Fruit fly (Drosophila melanogaster) whole organism, embryonic: Measurements from ENCODE around the gene glu.

Experiments used
- Asciz ChIP-seq: fragments of 200-800 bp; sonication (Bioruptor generic); optimal IDR thresholded peaks from 2 replicates; lab custom pipeline; 2017; ENCODE audit warnings: missing biosample characterization, mild to moderate bottlenecking, missing genetic modification characterization, missing genetic modification reagents
- Blimp-1 ChIP-seq: fragments of 200-800 bp; sonication (Bioruptor generic); optimal IDR thresholded peaks from 3 replicates; lab custom pipeline; 2018; ENCODE audit warnings: missing biosample characterization, missing genetic modification characterization, mild to moderate bottlenecking, moderate library complexity, missing genetic modification reagents
- CG10209 ChIP-seq: fragments of 200-800 bp; sonication (Bioruptor generic); optimal IDR thresholded peaks from 3 replicates; lab custom pipeline; 2017; ENCODE audit warnings: missing biosample characterization, mild to moderate bottlenecking, missing genetic modification characterization, missing genetic modification reagents
- CG10267 ChIP-seq: fragments of 200-800 bp; sonication (Bioruptor generic); optimal IDR thresholded peaks from 2 replicates; lab custom pipeline; 2018; ENCODE audit warnings: missing biosample characterization, mild to moderate bottlenecking, missing genetic modification characterization, moderate library complexity
- CG10321 ChIP-seq: fragments of 200-800 bp; sonication (Bioruptor generic); IDR thresholded peaks from 2 replicates; pipeline ENCODE4 v1.3.6; 2022; ENCODE audit warnings: missing biosample characterization, missing genetic modification characterization
- CG11560 ChIP-seq: fragments of 200-800 bp; sonication (Bioruptor generic); IDR thresholded peaks from 3 replicates; pipeline ENCODE4 v1.3.6; 2022; ENCODE audit warnings: missing biosample characterization, missing genetic modification characterization
- CG12071 ChIP-seq: fragments of 200-800 bp; sonication (Bioruptor generic); optimal IDR thresholded peaks from 3 replicates; lab custom pipeline; 2018; ENCODE audit warnings: missing biosample characterization, mild to moderate bottlenecking, missing genetic modification characterization
- CG12299 ChIP-seq: fragments of 200-800 bp; sonication (Bioruptor generic); optimal IDR thresholded peaks from 2 replicates; lab custom pipeline; 2018; ENCODE audit warnings: missing biosample characterization, mild to moderate bottlenecking, missing genetic modification characterization
- CG18619 ChIP-seq: fragments of 200-800 bp; sonication (Bioruptor generic); optimal IDR thresholded peaks from 3 replicates; lab custom pipeline; 2017; ENCODE audit warnings: missing biosample characterization, mild to moderate bottlenecking, missing genetic modification characterization
- CG31388 ChIP-seq: fragments of 200-800 bp; sonication (Bioruptor generic); optimal IDR thresholded peaks from 2 replicates; lab custom pipeline; 2016; ENCODE audit warnings: missing biosample characterization, missing genetic modification characterization
- CG3163 ChIP-seq: fragments of 200-800 bp; sonication (Bioruptor generic); optimal IDR thresholded peaks from 3 replicates; lab custom pipeline; 2016; ENCODE audit warnings: missing biosample characterization, missing genetic modification characterization
- CG3847 ChIP-seq: fragments of 200-800 bp; sonication (Bioruptor generic); IDR thresholded peaks from 2 replicates; pipeline ENCODE4 v1.3.6; 2022; ENCODE audit warnings: missing biosample characterization, missing genetic modification characterization
- CG4328 ChIP-seq: fragments of 200-800 bp; sonication (Bioruptor generic); optimal IDR thresholded peaks from 3 replicates; lab custom pipeline; 2017; ENCODE audit warnings: missing biosample characterization, missing genetic modification reagents, missing genetic modification characterization
- CG43689 ChIP-seq: fragments of 200-800 bp; sonication (Bioruptor generic); IDR thresholded peaks from 2 replicates; pipeline ENCODE4 v1.3.6; 2022; ENCODE audit warnings: missing biosample characterization, missing genetic modification characterization
- CG5180 ChIP-seq: fragments of 200-800 bp; sonication (Bioruptor generic); optimal IDR thresholded peaks from 3 replicates; lab custom pipeline; 2017; ENCODE audit warnings: missing biosample characterization, missing genetic modification characterization, mild to moderate bottlenecking, moderate library complexity, missing genetic modification reagents
- CG6272 ChIP-seq: fragments of 200-800 bp; sonication (Bioruptor generic); IDR thresholded peaks from 2 replicates; pipeline ENCODE4 v1.3.6; 2022; ENCODE audit warnings: missing biosample characterization, missing genetic modification characterization
- CG7357 ChIP-seq: fragments of 200-800 bp; sonication (Bioruptor generic); IDR thresholded peaks from 3 replicates; pipeline ENCODE4 v1.3.6; 2022; ENCODE audit warnings: missing biosample characterization, missing genetic modification characterization
- CG8281 ChIP-seq: fragments of 200-800 bp; sonication (Bioruptor generic); optimal IDR thresholded peaks from 2 replicates; lab custom pipeline; 2018; ENCODE audit warnings: missing biosample characterization, mild to moderate bottlenecking, missing genetic modification characterization, moderate library complexity
- CG8359 ChIP-seq: fragments of 200-800 bp; sonication (Bioruptor generic); optimal IDR thresholded peaks from 2 replicates; lab custom pipeline; 2017; ENCODE audit warnings: missing biosample characterization, mild to moderate bottlenecking, missing genetic modification characterization, borderline replicate concordance
- Dbx ChIP-seq: fragments of 200-800 bp; sonication (Bioruptor generic); IDR thresholded peaks from 3 replicates; pipeline ENCODE4 v1.3.6; 2022; ENCODE audit warnings: missing biosample characterization, missing genetic modification characterization
- Dek ChIP-seq: fragments of 200-800 bp; sonication (Bioruptor generic); optimal IDR thresholded peaks from 3 replicates; lab custom pipeline; 2019; ENCODE audit warnings: missing biosample characterization, mild to moderate bottlenecking, missing genetic modification characterization, moderate library complexity
- Dp ChIP-seq: fragments of 200-800 bp; sonication (Bioruptor generic); optimal IDR thresholded peaks from 2 replicates; lab custom pipeline; 2018; ENCODE audit warnings: missing biosample characterization, mild to moderate bottlenecking, missing genetic modification characterization, moderate library complexity
- Fer3 ChIP-seq: fragments of 200-800 bp; sonication (Bioruptor generic); optimal IDR thresholded peaks from 2 replicates; lab custom pipeline; 2018; ENCODE audit warnings: missing biosample characterization, mild to moderate bottlenecking, missing genetic modification characterization, moderate library complexity
- Gug ChIP-seq: fragments of 200-800 bp; sonication (Bioruptor generic); IDR thresholded peaks from 4 replicates; pipeline ENCODE4 v1.3.6; 2022; ENCODE audit warnings: missing biosample characterization, missing genetic modification characterization
- H2.0 ChIP-seq: fragments of 200-800 bp; sonication (Bioruptor generic); IDR thresholded peaks from 2 replicates; pipeline ENCODE4 v1.3.6; 2022; ENCODE audit warnings: missing biosample characterization, missing genetic modification characterization
- Hey ChIP-seq: fragments of 200-800 bp; sonication (Bioruptor generic); optimal IDR thresholded peaks from 3 replicates; lab custom pipeline; 2018; ENCODE audit warnings: missing biosample characterization, mild to moderate bottlenecking, missing genetic modification characterization
- Hmr ChIP-seq: fragments of 200-800 bp; sonication (Bioruptor generic); optimal IDR thresholded peaks from 3 replicates; lab custom pipeline; 2017; ENCODE audit warnings: mild to moderate bottlenecking, missing biosample characterization, missing genetic modification reagents, missing genetic modification characterization
- Hr51 ChIP-seq, 2 experiments: fragments of 200-800 bp; sonication (Bioruptor generic); optimal IDR thresholded peaks; 2 replicates in 1 of 2; 3 replicates in 1 of 2; lab custom pipeline; 2016 to 2018; ENCODE audit warnings: missing biosample characterization in 2 of 2, missing genetic modification characterization in 2 of 2, mild to moderate bottlenecking in 1 of 2, moderate library complexity in 1 of 2
- Lpt ChIP-seq: fragments of >200 bp; optimal IDR thresholded peaks from 2 replicates; lab custom pipeline; 2018; ENCODE audit warnings: missing biosample characterization, missing genetic modification characterization
- Med ChIP-seq: fragments of 200-800 bp; sonication (Bioruptor generic); peaks from one replicate; lab custom pipeline; 2016; ENCODE audit warnings: missing biosample characterization, missing genetic modification characterization, mild to moderate bottlenecking, inconsistent platforms, moderate library complexity
- Nf-YB ChIP-seq: fragments of 200-800 bp; sonication (Bioruptor generic); optimal IDR thresholded peaks from 3 replicates; lab custom pipeline; 2019; ENCODE audit warnings: missing biosample characterization, mild to moderate bottlenecking, missing genetic modification characterization, moderate library complexity
- Pdp1 ChIP-seq, 2 experiments: fragments of 200-800 bp; sonication (Bioruptor generic); optimal IDR thresholded peaks; 3 replicates each; lab custom pipeline; 2016; ENCODE audit warnings: missing biosample characterization in 2 of 2, missing genetic modification characterization in 2 of 2, mild to moderate bottlenecking in 1 of 2, moderate library complexity in 1 of 2
- ash1 ChIP-seq: fragments of 200-800 bp; sonication (Bioruptor generic); optimal IDR thresholded peaks from 2 replicates; lab custom pipeline; 2018; ENCODE audit warnings: missing biosample characterization, mild to moderate bottlenecking, missing genetic modification characterization
- danr ChIP-seq: fragments of 200-800 bp; sonication (Bioruptor generic); IDR thresholded peaks from 2 replicates; pipeline ENCODE4 v1.3.6; 2022; ENCODE audit warnings: missing biosample characterization, missing genetic modification characterization
- dmrt99B ChIP-seq: fragments of 200-800 bp; sonication (Bioruptor generic); optimal IDR thresholded peaks from 2 replicates; lab custom pipeline; 2018; ENCODE audit warnings: missing biosample characterization, mild to moderate bottlenecking, missing genetic modification characterization, moderate library complexity
- gsb ChIP-seq: fragments of 200-800 bp; sonication (Bioruptor generic); IDR thresholded peaks from 2 replicates; pipeline ENCODE4 v1.3.6; 2022; ENCODE audit warnings: missing biosample characterization, missing genetic modification characterization
- ind ChIP-seq: fragments of 200-800 bp; sonication (Bioruptor generic); optimal IDR thresholded peaks from 3 replicates; lab custom pipeline; 2016; ENCODE audit warnings: missing biosample characterization, missing genetic modification characterization
- nau ChIP-seq: fragments of 200-800 bp; sonication (Bioruptor generic); optimal IDR thresholded peaks from 3 replicates; lab custom pipeline; 2017; ENCODE audit warnings: missing biosample characterization, mild to moderate bottlenecking, missing genetic modification characterization, missing genetic modification reagents
- nerfin-1 ChIP-seq: fragments of 200-800 bp; sonication (Bioruptor generic); optimal IDR thresholded peaks from 3 replicates; lab custom pipeline; 2019; ENCODE audit warnings: missing biosample characterization, mild to moderate bottlenecking, missing genetic modification characterization, moderate library complexity
- nmo ChIP-seq: fragments of 200-800 bp; sonication (Bioruptor generic); optimal IDR thresholded peaks from 2 replicates; lab custom pipeline; 2018; ENCODE audit warnings: missing biosample characterization, mild to moderate bottlenecking, missing genetic modification characterization, moderate library complexity
- pan ChIP-seq, 4 experiments: fragments of >200 bp in 3 of 4; fragments of 200-800 bp in 1 of 4; sonication (Bioruptor generic) in 1 of 4; optimal IDR thresholded peaks in 3 of 4; IDR thresholded peaks in 1 of 4; 2 replicates each; pipeline versions ENCODE4 v1.3.6 to Lab custom; 2017 to 2022; ENCODE audit warnings: missing biosample characterization in 2 of 4, missing genetic modification characterization in 2 of 4, mixed read lengths in 1 of 4
- peb ChIP-seq: fragments of 200-800 bp; sonication (Bioruptor generic); IDR thresholded peaks from 2 replicates; pipeline ENCODE4 v1.3.6; 2022; ENCODE audit warnings: missing biosample characterization, missing genetic modification characterization
- pho ChIP-seq: fragments of 200-800 bp; sonication (Bioruptor generic); optimal IDR thresholded peaks from 2 replicates; lab custom pipeline; 2016; ENCODE audit warnings: missing biosample characterization, missing genetic modification characterization
- phol ChIP-seq: fragments of 200-800 bp; sonication (Bioruptor generic); optimal IDR thresholded peaks from 3 replicates; lab custom pipeline; 2018; ENCODE audit warnings: missing biosample characterization, mild to moderate bottlenecking, missing genetic modification characterization, moderate library complexity
- ro ChIP-seq: fragments of 200-800 bp; sonication (Bioruptor generic); IDR thresholded peaks from 2 replicates; pipeline ENCODE4 v1.3.6; 2022; ENCODE audit warnings: missing biosample characterization, missing genetic modification characterization
- tna ChIP-seq: fragments of 200-800 bp; sonication (Bioruptor generic); IDR thresholded peaks from 2 replicates; pipeline ENCODE4 v1.3.6; 2022; ENCODE audit warnings: missing biosample characterization, missing genetic modification characterization; ENCODE audit not compliant: partially characterized antibody
- usp ChIP-seq: fragments of >200 bp; optimal IDR thresholded peaks from 2 replicates; lab custom pipeline; 2017; ENCODE audit warnings: missing biosample characterization, missing genetic modification characterization
- zfh2 ChIP-seq: fragments of 200-800 bp; sonication (Bioruptor generic); optimal IDR thresholded peaks from 2 replicates; lab custom pipeline; 2016; ENCODE audit warnings: missing biosample characterization, missing genetic modification characterization

The glu gene

dm6 chr2L:16689800-16690618 lies 48.2 kb downstream of the glu start (continued):
- TF ChIP-seq CG10321 = no peak
- no peak for TF ChIP-seq nau (GFP tag; lab: Kevin White, UChicago)
- TF ChIP-seq Lpt = no peak
- TF ChIP-seq Dp = no peak
- no peak for TF ChIP-seq CG3847 (GFP tag; lab: Robert Waterston, UW)
- no peak for TF ChIP-seq Hey
- TF ChIP-seq Dek = no peak
- TF ChIP-seq Asciz (GFP tag; lab: Kevin White, UChicago) = no peak
- no peak for TF ChIP-seq CG31388
- no peak for TF ChIP-seq phol (tag; lab: Kevin White, UChicago)
- TF ChIP-seq CG18619 (GFP tag; lab: Kevin White, UChicago) = peak; percentile 35
- no peak for TF ChIP-seq ind (GFP tag; lab: Kevin White, UChicago)
- TF ChIP-seq Pdp1 (GFP tag; optimal IDR thresholded peaks at IDR 0.05; lab: Kevin White, UChicago) = no peak
- TF ChIP-seq pan (optimal IDR thresholded peaks at IDR 0.05; lab: Kevin White, UChicago) = no peak
- no peak for TF ChIP-seq pan (GFP tag; optimal IDR thresholded peaks at IDR 0.05 in 1 of 2, IDR thresholded peaks at IDR 0.05 in 1 of 2)
- no peak for TF ChIP-seq nmo (GFP tag; lab: Kevin White, UChicago)
- TF ChIP-seq Blimp-1 (GFP tag; lab: Kevin White, UChicago) = no peak
- TF ChIP-seq CG5180 (GFP tag; lab: Kevin White, UChicago) = no peak
- no peak for TF ChIP-seq usp (GFP tag; lab: Kevin White, UChicago)
- TF ChIP-seq CG12071 = no peak
- no peak for TF ChIP-seq dmrt99B
- no peak for TF ChIP-seq CG7357 (GFP tag; lab: Robert Waterston, UW)
- TF ChIP-seq peb = no peak
- no peak for TF ChIP-seq CG6272 (GFP tag; lab: Robert Waterston, UW)
- no peak for TF ChIP-seq danr (GFP tag; lab: Robert Waterston, UW)
- TF ChIP-seq Hmr = peak; percentile 64
- no peak for TF ChIP-seq CG11560 (tag; lab: Robert Waterston, UW)
- TF ChIP-seq Hr51 (GFP tag; optimal IDR thresholded peaks at IDR 0.05; lab: Kevin White, UChicago) = peak in 1 of 2 experiments; percentile 47
- TF ChIP-seq Nf-YB (GFP tag; lab: Kevin White, UChicago) = peak; percentile 39
- peak; percentile 10 for TF ChIP-seq CG10209
- no peak for TF ChIP-seq CG8281 (tag; lab: Kevin White, UChicago)
- TF ChIP-seq pho (GFP tag; lab: Kevin White, UChicago) = peak; percentile 46
- TF ChIP-seq Gug (GFP tag; lab: Robert Waterston, UW) = no peak
- no peak for TF ChIP-seq CG43689 (GFP tag; lab: Robert Waterston, UW)
- TF ChIP-seq nerfin-1 = peak; percentile 38
- no peak for TF ChIP-seq CG12299 (tag; lab: Kevin White, UChicago)
- TF ChIP-seq gsb (GFP tag; lab: Robert Waterston, UW) = no peak
- TF ChIP-seq zfh2 (GFP tag; lab: Kevin White, UChicago) = no peak
- no peak for TF ChIP-seq tna (GFP tag; lab: Robert Waterston, UW)
- no peak for TF ChIP-seq CG4328 (GFP tag; lab: Kevin White, UChicago)
- TF ChIP-seq CG3163 (GFP tag; lab: Kevin White, UChicago) = no peak
- TF ChIP-seq ro = no peak
- no peak for TF ChIP-seq ash1 (GFP tag; lab: Kevin White, UChicago)
- 0 out of 3 replicates have a peak, but pooled peaks have one; percentile 15 for TF ChIP-seq Dbx
- TF ChIP-seq CG8359 (GFP tag; lab: Kevin White, UChicago) = no peak
- no peak for TF ChIP-seq H2.0 (GFP tag; lab: Robert Waterston, UW)
- TF ChIP-seq Fer3 (tag; lab: Kevin White, UChicago) = no peak
- TF ChIP-seq CG10267 = no peak
- TF ChIP-seq Med (GFP tag; lab: Kevin White, UChicago) = peak; percentile 70
